Fruit fly (Drosophila melanogaster) whole organism: ENCODE measurements around the gene witty.

Experiments
- CG8478 ChIP-seq: fragments of >200 bp; optimal IDR thresholded peaks from 2 replicates; lab custom pipeline; 2018; ENCODE audit warnings: inconsistent platforms
- Dll ChIP-seq: fragments of >200 bp; optimal IDR thresholded peaks from 2 replicates; lab custom pipeline; 2017
- EcR ChIP-seq, 2 experiments: fragments of >200 bp; optimal IDR thresholded peaks; 2 replicates each; lab custom pipeline; 2017; ENCODE audit warnings: missing biosample characterization in 2 of 2, missing genetic modification characterization in 2 of 2, missing genetic modification reagents in 2 of 2
- pan ChIP-seq: fragments of >200 bp; optimal IDR thresholded peaks from 2 replicates; lab custom pipeline; 2017
- psq ChIP-seq: fragments of >200 bp; optimal IDR thresholded peaks from 2 replicates; lab custom pipeline; 2017
- usp ChIP-seq: fragments of >200 bp; optimal IDR thresholded peaks from 2 replicates; lab custom pipeline; 2017; ENCODE audit warnings: missing biosample characterization, missing genetic modification characterization, mixed read lengths

witty gene

dm6 chr2L:8328526-8329097 is 9.5 kb upstream of the witty start:
- TF ChIP-seq CG8478 (lab: Kevin White, UChicago) (no peak), psq (lab: Kevin White, UChicago) (no peak), Dll (lab: Kevin White, UChicago) (no peak), usp (GFP tag; lab: Kevin White, UChicago) (no peak), pan (lab: Kevin White, UChicago) (no peak), EcR (GFP tag; optimal IDR thresholded peaks at IDR 0.05; lab: Kevin White, UChicago) (no peak)

- no peak for TF ChIP-seq CG8478 (lab: Kevin White, UChicago)
- no peak for TF ChIP-seq EcR (GFP tag; optimal IDR thresholded peaks at IDR 0.05; lab: Kevin White, UChicago)
- no peak for TF ChIP-seq pan (lab: Kevin White, UChicago)
- no peak for TF ChIP-seq usp (GFP tag; lab: Kevin White, UChicago)
- no peak for TF ChIP-seq Dll (lab: Kevin White, UChicago)
- no peak for TF ChIP-seq psq (lab: Kevin White, UChicago)
These were observed 4.9 kb upstream of the witty start for dm6 chr2L:8333185-8333584.

- TF ChIP-seq psq (lab: Kevin White, UChicago), result no peak
- TF ChIP-seq pan (lab: Kevin White, UChicago), result no peak
These were observed 4.5 kb upstream of the witty start for dm6 chr2L:8333624-8334023.

dm6 chr2L:8334705-8335104 is 3.4 kb upstream of the witty start:
- TF ChIP-seq Dll (lab: Kevin White, UChicago), result no peak
- no peak for TF ChIP-seq pan (lab: Kevin White, UChicago)
- no peak for TF ChIP-seq usp (GFP tag; lab: Kevin White, UChicago)
- no peak for TF ChIP-seq psq (lab: Kevin White, UChicago)
- TF ChIP-seq EcR (GFP tag; optimal IDR thresholded peaks at IDR 0.05; lab: Kevin White, UChicago), result no peak
- no peak for TF ChIP-seq CG8478 (lab: Kevin White, UChicago)

- TF ChIP-seq Dll (lab: Kevin White, UChicago) (no peak), EcR (GFP tag; optimal IDR thresholded peaks at IDR 0.05; lab: Kevin White, UChicago) (no peak), CG8478 (lab: Kevin White, UChicago) (no peak), psq (lab: Kevin White, UChicago) (no peak), usp (GFP tag; lab: Kevin White, UChicago) (no peak), pan (lab: Kevin White, UChicago) (no peak)
These were observed 1.8 kb downstream of the witty start for dm6 chr2L:8339751-8340349.

dm6 chr2L:8342395-8342794 is 4.3 kb downstream of the witty start, which contains the start of gene CG14273:
Gene CG14273 (plus strand): TSS chr2L:8342695.
- TF ChIP-seq pan (lab: Kevin White, UChicago) (no peak), CG8478 (lab: Kevin White, UChicago) (no peak)

dm6 chr2L:8344536-8344935 is 6.4 kb downstream of the witty start:
- no peak for TF ChIP-seq pan (lab: Kevin White, UChicago)
- no peak for TF ChIP-seq EcR (GFP tag; optimal IDR thresholded peaks at IDR 0.05; lab: Kevin White, UChicago)
- TF ChIP-seq Dll (lab: Kevin White, UChicago), result no peak
- TF ChIP-seq psq (lab: Kevin White, UChicago), result no peak
- no peak for TF ChIP-seq usp (GFP tag; lab: Kevin White, UChicago)
- TF ChIP-seq CG8478 (lab: Kevin White, UChicago), result no peak

dm6 chr2L:8346260-8346659 is 8.2 kb downstream of the witty start, which contains the start of gene CG7778:
Gene CG7778 (plus strand): TSS chr2L:8346620.
- TF ChIP-seq CG8478 (lab: Kevin White, UChicago) (no peak), psq (lab: Kevin White, UChicago) (no peak), pan (lab: Kevin White, UChicago) (no peak), Dll (lab: Kevin White, UChicago) (no peak), usp (GFP tag; lab: Kevin White, UChicago) (no peak), EcR (GFP tag; optimal IDR thresholded peaks at IDR 0.05; lab: Kevin White, UChicago) (no peak)

dm6 chr2L:8350560-8351171 is 12.6 kb downstream of the witty start:
- TF ChIP-seq usp (GFP tag; lab: Kevin White, UChicago), result no peak
- no peak for TF ChIP-seq EcR (GFP tag; optimal IDR thresholded peaks at IDR 0.05; lab: Kevin White, UChicago)
- TF ChIP-seq Dll (lab: Kevin White, UChicago), result no peak
- no peak for TF ChIP-seq pan (lab: Kevin White, UChicago)
- TF ChIP-seq CG8478 (lab: Kevin White, UChicago), result no peak

- no peak for TF ChIP-seq usp (GFP tag; lab: Kevin White, UChicago)
- no peak for TF ChIP-seq psq (lab: Kevin White, UChicago)
- TF ChIP-seq EcR (GFP tag; optimal IDR thresholded peaks at IDR 0.05; lab: Kevin White, UChicago), result no peak
- TF ChIP-seq pan (lab: Kevin White, UChicago), result no peak
- TF ChIP-seq CG8478 (lab: Kevin White, UChicago), result no peak
- TF ChIP-seq Dll (lab: Kevin White, UChicago), result no peak
These were observed 13.2 kb downstream of the witty start for dm6 chr2L:8351333-8351732.

- TF ChIP-seq CG8478 (lab: Kevin White, UChicago) (no peak), pan (lab: Kevin White, UChicago) (no peak), psq (lab: Kevin White, UChicago) (no peak)
These were observed 13.8 kb downstream of the witty start, which contains the start of gene Mur29B for dm6 chr2L:8351864-8352263. Gene Mur29B (plus strand): TSS chr2L:8352187.
